Worm (Caenorhabditis elegans) whole organism, young adult: ENCODE measurements around the gene max-2.

ENCODE experiments used
- B0336.3 ChIP-seq: fragments of 200-800 bp; sonication (Bioruptor generic); IDR thresholded peaks from 2 replicates; pipeline ENCODE4 v1.3.6; 2022; ENCODE audit warnings: missing genetic modification characterization, missing compliant biosample characterization
- C17E4.6 ChIP-seq: fragments of 200-800 bp; sonication (Bioruptor generic); IDR thresholded peaks from 2 replicates; pipeline ENCODE4 v1.3.6; 2022; ENCODE audit warnings: missing genetic modification reagents, missing genetic modification characterization, missing compliant biosample characterization
- F22D6.2 ChIP-seq: sonication (generic microtip); optimal IDR thresholded peaks from 2 replicates; lab custom pipeline; 2016; ENCODE audit warnings: mild to moderate bottlenecking, missing genetic modification characterization, missing compliant biosample characterization
- F23B12.7 ChIP-seq: sonication (generic microtip); optimal IDR thresholded peaks from 2 replicates; lab custom pipeline; 2017; ENCODE audit warnings: missing genetic modification characterization, mild to moderate bottlenecking, missing compliant biosample characterization, antibody characterized with exemption, moderate library complexity; ENCODE audit not compliant: insufficient read depth
- F39B2.1 ChIP-seq: fragments of 200-800 bp; sonication (Bioruptor generic); IDR thresholded peaks from 2 replicates; pipeline ENCODE4 v1.3.6; 2022; ENCODE audit warnings: missing genetic modification reagents, missing genetic modification characterization, missing compliant biosample characterization
- F52B5.7 ChIP-seq: sonication (generic microtip); optimal IDR thresholded peaks from 2 replicates; lab custom pipeline; 2016; ENCODE audit warnings: mild to moderate bottlenecking, missing genetic modification characterization, missing compliant biosample characterization
- F57A8.1 ChIP-seq: fragments of 200-800 bp; sonication (Bioruptor generic); optimal IDR thresholded peaks from 2 replicates; lab custom pipeline; 2018; ENCODE audit warnings: mild to moderate bottlenecking, missing genetic modification characterization, moderate library complexity, missing compliant biosample characterization
- K12H6.12 ChIP-seq: fragments of 200-800 bp; sonication (Bioruptor generic); optimal IDR thresholded peaks from 2 replicates; lab custom pipeline; 2018; ENCODE audit warnings: mild to moderate bottlenecking, missing genetic modification characterization, missing compliant biosample characterization
- Y53G8AR.9 ChIP-seq: fragments of 200-800 bp; sonication (Bioruptor generic); conservative IDR thresholded peaks from 2 replicates; pipeline ENCODE4 v1.3.6; 2022; ENCODE audit warnings: missing genetic modification reagents, missing genetic modification characterization, missing compliant biosample characterization
- Y56A3A.18 ChIP-seq: fragments of 200-800 bp; sonication (Bioruptor generic); IDR thresholded peaks from 2 replicates; pipeline ENCODE4 v1.3.6; 2022; ENCODE audit warnings: missing genetic modification reagents, missing genetic modification characterization, missing compliant biosample characterization
- ZK185.1 ChIP-seq: sonication (generic microtip); optimal IDR thresholded peaks from 2 replicates; lab custom pipeline; 2016; ENCODE audit warnings: mild to moderate bottlenecking, missing genetic modification characterization, missing compliant biosample characterization; ENCODE audit not compliant: poor library complexity, severe bottlenecking
- atf-7 ChIP-seq: sonication (generic microtip); optimal IDR thresholded peaks from 2 replicates; lab custom pipeline; 2017; ENCODE audit warnings: mild to moderate bottlenecking, missing genetic modification characterization, missing compliant biosample characterization
- attf-5 ChIP-seq: fragments of 200-800 bp; sonication (Bioruptor generic); optimal IDR thresholded peaks from 2 replicates; lab custom pipeline; 2018; ENCODE audit warnings: mild to moderate bottlenecking, missing genetic modification characterization, missing compliant biosample characterization
- cebp-1 ChIP-seq, 2 experiments: fragments of 200-800 bp in 1 of 2; sonication (Bioruptor generic) in 1 of 2; sonication (generic microtip) in 1 of 2; IDR thresholded peaks in 1 of 2; optimal IDR thresholded peaks in 1 of 2; 2 replicates each; pipeline versions ENCODE4 v1.3.6 to Lab custom; 2017 to 2022; ENCODE audit warnings: missing compliant biosample characterization in 2 of 2, missing genetic modification characterization in 2 of 2, mild to moderate bottlenecking in 1 of 2, missing genetic modification reagents in 1 of 2, moderate library complexity in 1 of 2
- die-1 ChIP-seq: sonication (generic microtip); optimal IDR thresholded peaks from 2 replicates; lab custom pipeline; 2016; ENCODE audit warnings: missing genotype, mild to moderate bottlenecking, missing genetic modification characterization, missing compliant biosample characterization
- egl-44 ChIP-seq: fragments of 200-800 bp; sonication (Bioruptor generic); IDR thresholded peaks from 2 replicates; pipeline ENCODE4 v1.3.6; 2022; ENCODE audit warnings: missing genetic modification reagents, missing genetic modification characterization, missing compliant biosample characterization
- fkh-3 ChIP-seq: sonication (generic microtip); optimal IDR thresholded peaks from 2 replicates; lab custom pipeline; 2016; ENCODE audit warnings: mild to moderate bottlenecking, missing genetic modification characterization, missing compliant biosample characterization
- hmg-1.2 ChIP-seq: fragments of 200-800 bp; sonication (Bioruptor generic); IDR thresholded peaks from 2 replicates; pipeline ENCODE4 v1.3.6; 2022; ENCODE audit warnings: missing genetic modification reagents, missing genetic modification characterization, missing compliant biosample characterization
- let-607 ChIP-seq, 2 experiments: fragments of 200-800 bp in 1 of 2; sonication (Bioruptor generic) in 1 of 2; sonication (generic microtip) in 1 of 2; optimal IDR thresholded peaks; 2 replicates each; lab custom pipeline; 2016 to 2018; ENCODE audit warnings: mild to moderate bottlenecking in 2 of 2, missing compliant biosample characterization in 2 of 2, missing genetic modification characterization in 2 of 2, moderate library complexity in 2 of 2, missing genotype in 1 of 2
- lin-26 ChIP-seq: fragments of 200-800 bp; sonication (Bioruptor generic); IDR thresholded peaks from 2 replicates; pipeline ENCODE4 v1.3.6; 2022; ENCODE audit warnings: missing genetic modification reagents, missing genetic modification characterization, missing compliant biosample characterization
- lin-40 ChIP-seq: sonication (generic microtip); optimal IDR thresholded peaks from 2 replicates; lab custom pipeline; 2016; ENCODE audit warnings: missing genetic modification characterization, mild to moderate bottlenecking, missing compliant biosample characterization, missing genotype, missing genetic modification reagents
- lsl-1 ChIP-seq: fragments of 200-800 bp; sonication (Bioruptor generic); optimal IDR thresholded peaks from 2 replicates; lab custom pipeline; 2018; ENCODE audit warnings: mild to moderate bottlenecking, missing genetic modification characterization, moderate library complexity, missing compliant biosample characterization
- lsy-27 ChIP-seq: sonication (generic microtip); optimal IDR thresholded peaks from 2 replicates; lab custom pipeline; 2017; ENCODE audit warnings: missing genetic modification characterization, mild to moderate bottlenecking, missing compliant biosample characterization, antibody characterized with exemption, missing genotype, borderline replicate concordance; ENCODE audit not compliant: insufficient read depth
- madf-10 ChIP-seq: sonication (generic microtip); optimal IDR thresholded peaks from 2 replicates; lab custom pipeline; 2016; ENCODE audit warnings: mild to moderate bottlenecking, missing genetic modification characterization, missing compliant biosample characterization
- madf-3 ChIP-seq: fragments of 200-800 bp; sonication (Bioruptor generic); IDR thresholded peaks from 2 replicates; pipeline ENCODE4 v1.3.6; 2022; ENCODE audit warnings: missing genetic modification reagents, missing genetic modification characterization, missing compliant biosample characterization
- mcd-1 ChIP-seq: fragments of 200-800 bp; sonication (Bioruptor generic); IDR thresholded peaks from 2 replicates; pipeline ENCODE4 v1.3.6; 2022; ENCODE audit warnings: missing genetic modification reagents, missing genetic modification characterization, missing compliant biosample characterization
- nfyb-1 ChIP-seq: fragments of 200-800 bp; sonication (Bioruptor generic); IDR thresholded peaks from 2 replicates; pipeline ENCODE4 v1.3.6; 2022; ENCODE audit warnings: missing genetic modification reagents, missing genetic modification characterization, missing compliant biosample characterization
- nhr-179 ChIP-seq: sonication (generic microtip); optimal IDR thresholded peaks from 2 replicates; lab custom pipeline; 2016; ENCODE audit warnings: mild to moderate bottlenecking, missing genetic modification characterization, missing compliant biosample characterization
- nhr-80 ChIP-seq: sonication (generic microtip); optimal IDR thresholded peaks from 2 replicates; lab custom pipeline; 2016; ENCODE audit warnings: missing genetic modification characterization, missing compliant biosample characterization
- nhr-90 ChIP-seq: sonication (generic microtip); optimal IDR thresholded peaks from 2 replicates; lab custom pipeline; 2016; ENCODE audit warnings: missing genotype, mild to moderate bottlenecking, missing genetic modification characterization, missing compliant biosample characterization
- rec-8 ChIP-seq, 2 experiments: sonication (generic microtip); optimal IDR thresholded peaks; 2 replicates each; lab custom pipeline; 2016; ENCODE audit warnings: mild to moderate bottlenecking in 2 of 2, missing genetic modification characterization in 2 of 2, missing genetic modification reagents in 2 of 2, missing genotype in 2 of 2, missing biosample characterization in 1 of 2, missing compliant biosample characterization in 1 of 2, moderate library complexity in 1 of 2
- repo-1 ChIP-seq: sonication (generic microtip); optimal IDR thresholded peaks from 2 replicates; lab custom pipeline; 2017; ENCODE audit warnings: mild to moderate bottlenecking, missing genetic modification characterization, missing compliant biosample characterization
- snpc-1.1 ChIP-seq: sonication (generic microtip); optimal IDR thresholded peaks from 2 replicates; lab custom pipeline; 2017; ENCODE audit warnings: missing genetic modification characterization, mild to moderate bottlenecking, missing compliant biosample characterization, antibody characterized with exemption, moderate library complexity, missing genotype, missing genetic modification reagents; ENCODE audit not compliant: insufficient read depth
- snpc-1.3 ChIP-seq: sonication (generic microtip); optimal IDR thresholded peaks from 2 replicates; lab custom pipeline; 2017; ENCODE audit warnings: missing genetic modification characterization, mild to moderate bottlenecking, missing compliant biosample characterization, antibody characterized with exemption, moderate library complexity, missing genotype, missing genetic modification reagents; ENCODE audit not compliant: insufficient read depth
- snpc-4 ChIP-seq, 5 experiments: fragments of 150-350 bp in 1 of 5; sonication (generic microtip) in 4 of 5; optimal IDR thresholded peaks; 2 replicates each; lab custom pipeline; 2014 to 2018; ENCODE audit warnings: missing genetic modification characterization in 5 of 5, missing biosample characterization in 3 of 5, antibody characterized with exemption in 2 of 5, mild to moderate bottlenecking in 2 of 5, missing compliant biosample characterization in 2 of 5, missing genotype in 2 of 5, moderate library complexity in 2 of 5, missing genetic modification reagents in 1 of 5
- somi-1 ChIP-seq: fragments of 200-800 bp; sonication (Bioruptor generic); optimal IDR thresholded peaks from 2 replicates; lab custom pipeline; 2018; ENCODE audit warnings: mild to moderate bottlenecking, missing genetic modification characterization, missing compliant biosample characterization
- tbp1 ChIP-seq: fragments of 200-800 bp; sonication (Bioruptor generic); optimal IDR thresholded peaks from 2 replicates; lab custom pipeline; 2018; ENCODE audit warnings: mild to moderate bottlenecking, missing genetic modification characterization, missing compliant biosample characterization
- zfh-2 ChIP-seq: fragments of 200-800 bp; sonication (Bioruptor generic); conservative IDR thresholded peaks from 2 replicates; pipeline ENCODE4 v1.3.6; 2022; ENCODE audit warnings: missing genetic modification reagents, missing genetic modification characterization, missing compliant biosample characterization
- ztf-26 ChIP-seq: sonication (generic microtip); optimal IDR thresholded peaks from 2 replicates; lab custom pipeline; 2017; ENCODE audit warnings: missing genetic modification characterization, missing compliant biosample characterization

The max-2 gene

DNA sequence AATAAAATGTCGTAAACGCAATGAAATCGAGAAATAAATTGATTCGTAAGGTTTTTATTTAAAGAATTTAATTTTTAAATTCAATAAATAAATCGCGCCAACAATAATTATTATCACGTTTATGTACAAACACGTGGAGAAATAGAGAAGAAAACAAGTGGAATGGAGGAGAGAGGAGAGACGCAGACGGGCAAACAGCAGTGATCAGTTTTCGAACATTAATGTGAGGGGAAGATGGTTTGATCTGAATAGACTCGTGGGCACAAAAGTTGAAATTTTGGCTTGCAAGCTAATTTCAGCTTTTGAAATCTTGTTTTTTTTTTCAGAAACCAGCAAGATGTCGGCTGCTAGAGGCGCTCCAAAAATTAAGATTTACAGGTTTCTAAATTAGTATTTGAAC, 29.4 kb downstream of the max-2 start, which contains the start of gene hphd-1:
hphd-1 (minus strand) TSS at position 323 of the 400 bp plus-strand sequence.
- no peak for TF ChIP-seq K12H6.12 (tag; lab: Kevin White, UChicago)
- TF ChIP-seq snpc-4 (GFP tag; optimal IDR thresholded peaks at IDR 0.05; lab: Kevin White, UChicago) = no peak
- peak in 3 of 4 experiments; percentile 21 to 72 (median 65) for TF ChIP-seq snpc-4 (tag; optimal IDR thresholded peaks at IDR 0.05; lab: Kevin White, UChicago)
- TF ChIP-seq cebp-1 (GFP tag; IDR thresholded peaks at IDR 0.05; lab: Robert Waterston, UW) = no peak
- TF ChIP-seq cebp-1 (tag; optimal IDR thresholded peaks at IDR 0.05; lab: Kevin White, UChicago) = peak; percentile 37
- TF ChIP-seq ZK185.1 (tag; lab: Kevin White, UChicago) = peak; percentile 24
- peak; percentile 13 for TF ChIP-seq snpc-1.1 (tag; lab: Kevin White, UChicago)
- TF ChIP-seq attf-5 (GFP tag; lab: Kevin White, UChicago) = peak; percentile 49
- peak; percentile 13 for TF ChIP-seq tbp1 (GFP tag; lab: Kevin White, UChicago)
- TF ChIP-seq die-1 (tag; lab: Kevin White, UChicago) = no peak
- peak; percentile 69 for TF ChIP-seq nhr-80
- 0 out of 2 replicates have a peak, but pooled peaks have one; percentile 38 for TF ChIP-seq egl-44
- peak; percentile 37 for TF ChIP-seq lin-40 (tag; lab: Kevin White, UChicago)
- 0 out of 2 replicates have a peak, but pooled peaks have one; percentile 33 for TF ChIP-seq Y53G8AR.9 (GFP tag; lab: Robert Waterston, UW)
- TF ChIP-seq let-607 (tag; optimal IDR thresholded peaks at IDR 0.05; lab: Kevin White, UChicago) = peak in 1 of 2 experiments; percentile 65
- TF ChIP-seq hmg-1.2 (GFP tag; lab: Robert Waterston, UW) = peak; percentile 77
- TF ChIP-seq atf-7 (tag; lab: Kevin White, UChicago) = no peak
- no peak for TF ChIP-seq madf-3 (GFP tag; lab: Robert Waterston, UW)
- no peak for TF ChIP-seq rec-8 (tag; optimal IDR thresholded peaks at IDR 0.05; lab: Kevin White, UChicago)
- no peak for TF ChIP-seq C17E4.6 (GFP tag; lab: Robert Waterston, UW)

DNA sequence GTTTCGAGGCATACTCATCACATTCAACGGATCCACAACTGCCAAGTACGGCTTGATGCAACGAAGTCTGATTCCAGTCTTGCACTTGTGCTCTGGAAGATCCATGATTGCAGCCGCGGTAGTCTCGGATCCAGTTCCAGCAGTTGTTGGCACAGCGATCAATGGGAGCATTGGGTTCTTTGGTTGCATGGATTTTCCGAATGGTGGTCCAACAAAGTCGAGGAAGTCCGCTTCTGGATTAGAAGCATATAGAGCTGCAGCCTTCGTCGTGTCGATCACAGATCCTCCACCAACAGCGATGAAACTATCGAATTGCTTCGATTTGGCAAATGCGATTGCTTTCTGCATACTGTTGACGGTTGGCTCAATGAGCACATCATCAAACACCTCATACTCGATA, 30.3 kb downstream of the max-2 start:
- TF ChIP-seq repo-1 (tag; lab: Kevin White, UChicago) (peak; percentile 31), C17E4.6 (GFP tag; lab: Robert Waterston, UW) (no peak), somi-1 (GFP tag; lab: Kevin White, UChicago) (no peak), lsy-27 (no peak), nhr-179 (no peak), zfh-2 (0 out of 2 replicates have a peak, but pooled peaks have one; percentile 8), F39B2.1 (no peak), Y53G8AR.9 (GFP tag; lab: Robert Waterston, UW) (0 out of 2 replicates have a peak, but pooled peaks have one; percentile 13), nfyb-1 (peak; percentile 37; the same call in 1 of the 2 replicates)

DNA sequence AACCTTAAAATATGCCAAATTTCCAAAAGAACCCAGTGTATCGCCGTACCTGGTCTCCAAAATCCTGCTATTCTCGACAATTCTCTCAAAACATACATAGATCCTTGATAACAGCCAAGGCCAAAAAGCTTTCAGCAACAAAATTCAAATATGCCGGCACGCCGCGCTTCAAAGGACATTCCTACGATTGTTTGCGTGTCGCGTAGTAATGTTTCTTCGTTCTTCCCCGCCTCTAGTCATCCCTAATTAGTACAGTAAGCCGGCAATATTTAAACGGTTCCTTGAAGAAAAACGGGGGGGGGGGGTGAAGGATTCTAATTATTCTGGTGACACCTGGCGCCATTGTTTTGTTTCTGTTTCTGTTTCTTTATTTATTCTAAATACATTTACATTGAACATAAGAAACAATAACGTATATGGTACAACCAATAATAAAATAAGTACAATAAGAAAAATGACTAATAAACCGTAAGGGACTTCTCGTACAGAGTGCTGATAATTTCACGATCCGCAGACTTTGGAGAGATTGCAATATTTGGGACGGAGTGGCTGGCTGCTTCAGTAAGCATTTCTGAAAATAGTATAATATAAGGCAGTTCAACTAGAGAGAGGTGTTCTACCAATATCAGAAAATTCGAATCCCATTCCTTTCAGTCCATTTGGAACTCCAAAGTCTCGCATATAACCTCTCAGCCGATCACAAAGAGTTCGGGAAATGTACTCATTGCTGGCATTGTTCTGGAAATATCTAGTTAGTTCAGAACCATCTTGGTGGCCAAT, 31.4 kb downstream of the max-2 start:
- TF ChIP-seq ZK185.1 (tag; lab: Kevin White, UChicago) (peak; percentile 48), F57A8.1 (GFP tag; lab: Kevin White, UChicago) (no peak), snpc-1.3 (tag; lab: Kevin White, UChicago) (no peak), ztf-26 (tag; lab: Kevin White, UChicago) (peak; percentile 77), nfyb-1 (peak; percentile 70; the same call in 1 of the 2 replicates), snpc-4 (GFP tag; optimal IDR thresholded peaks at IDR 0.05; lab: Kevin White, UChicago) (no peak), snpc-4 (tag; optimal IDR thresholded peaks at IDR 0.05; lab: Kevin White, UChicago) (peak in 1 of 4 experiments; percentile 43), F52B5.7 (tag; lab: Kevin White, UChicago) (peak; percentile 81), rec-8 (tag; optimal IDR thresholded peaks at IDR 0.05; lab: Kevin White, UChicago) (no peak), F22D6.2 (peak; percentile 55), lin-40 (tag; lab: Kevin White, UChicago) (no peak), F23B12.7 (tag; lab: Kevin White, UChicago) (no peak), fkh-3 (no peak), lsl-1 (GFP tag; lab: Kevin White, UChicago) (no peak), let-607 (tag; optimal IDR thresholded peaks at IDR 0.05; lab: Kevin White, UChicago) (peak; percentile 3 to 20), nhr-90 (tag; lab: Kevin White, UChicago) (peak; percentile 41), mcd-1 (GFP tag; lab: Robert Waterston, UW) (peak; percentile 40; the same call in 1 of the 2 replicates), B0336.3 (GFP tag; lab: Robert Waterston, UW) (peak; percentile 75), F39B2.1 (0 out of 2 replicates have a peak, but pooled peaks have one; percentile 20), Y56A3A.18 (GFP tag; lab: Robert Waterston, UW) (peak; percentile 92), lin-26 (GFP tag; lab: Robert Waterston, UW) (peak; percentile 47; the same call in 1 of the 2 replicates), madf-10 (tag; lab: Kevin White, UChicago) (peak; percentile 73)
